Worm (Caenorhabditis elegans) whole organism, dauer: Measurements from ENCODE around the gene F36H5.4.
"Not testable (repeated sequence)": the region's sequence is repeated elsewhere in the genome, so short reads cannot be mapped to it uniquely, and the experiment has no call there.

Source experiments
- unc-62 ChIP-seq: sonication (generic microtip); optimal IDR thresholded peaks from 2 replicates; lab custom pipeline; 2017; ENCODE audit warnings: missing biosample characterization, missing genetic modification reagents, missing genetic modification characterization

F36H5.4 gene

DNA sequence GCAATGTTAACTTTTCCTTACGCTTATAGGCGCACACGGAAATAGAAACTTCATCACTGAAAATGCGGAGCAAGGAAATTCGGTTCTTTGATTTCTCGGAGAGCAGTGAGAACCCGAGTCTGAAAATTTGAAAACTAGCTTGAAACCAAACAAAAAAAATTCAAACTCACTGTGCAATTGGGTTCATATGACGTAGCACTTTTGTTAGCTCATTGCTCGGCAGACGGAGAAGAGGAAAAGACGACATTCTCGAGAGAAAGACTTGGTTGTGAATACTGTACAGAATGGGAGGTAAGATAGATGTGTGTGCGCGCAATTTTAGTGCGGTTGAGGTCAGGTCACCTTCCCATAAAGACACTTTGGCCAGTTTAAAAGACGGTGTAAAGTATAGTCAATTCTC, 11.3 kb upstream of the F36H5.4 start, which contains the start of the genes F36H5.13 and F36H5.8:
Gene F36H5.13 (minus strand): TSS at position 101 of the 400 bp plus-strand sequence.
Gene F36H5.8 (minus strand): TSS at position 274 of the 400 bp plus-strand sequence.
- no peak for TF ChIP-seq unc-62 (GFP tag; lab: Kevin White, UChicago)

ce11 chrII:1752990-1753389, 8.7 kb upstream of the F36H5.4 start, which contains the start of gene F36H5.9:
Gene F36H5.9, minus strand, starts transcription at chrII:1753090.
- TF ChIP-seq unc-62 (GFP tag; lab: Kevin White, UChicago), result no peak

DNA sequence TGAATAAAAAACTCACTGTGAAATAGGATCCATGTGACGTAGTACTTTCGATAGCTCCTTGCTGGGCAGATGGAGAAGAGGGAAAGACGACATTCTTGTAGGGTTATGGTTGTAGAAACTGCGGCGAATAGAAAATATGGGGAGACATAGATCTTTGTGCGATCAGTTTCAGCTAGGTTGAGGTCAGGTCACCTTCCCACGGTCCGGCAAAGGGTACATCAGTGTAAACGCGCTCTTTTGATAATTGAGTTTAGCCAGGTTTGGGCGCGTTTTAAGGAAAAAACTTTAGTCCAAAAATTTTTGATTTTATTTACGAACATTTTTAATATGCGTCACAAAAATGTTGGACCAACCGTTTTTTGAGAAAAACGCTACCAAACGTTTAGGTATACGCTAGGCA, 5.6 kb upstream of the F36H5.4 start, which contains the start of gene F36H5.17:
Gene F36H5.17 (minus strand): TSS at position 101 of the 400 bp plus-strand sequence.
- no peak for TF ChIP-seq unc-62 (GFP tag; lab: Kevin White, UChicago)

- TF ChIP-seq unc-62 (GFP tag; lab: Kevin White, UChicago), result no peak
These were observed 5.1 kb upstream of the F36H5.4 start, which contains the start of gene fbxb-53 for ce11 chrII:1756582-1756981. Gene fbxb-53, plus strand, starts transcription at chrII:1756882.

- no peak for TF ChIP-seq unc-62 (GFP tag; lab: Kevin White, UChicago)
These were observed 4.6 kb upstream of the F36H5.4 start, which contains the start of gene F36H5.10 for ce11 chrII:1757033-1757432. Gene F36H5.10, plus strand, starts transcription at chrII:1757333.

- TF ChIP-seq unc-62 (GFP tag; lab: Kevin White, UChicago), result no peak
These were observed 2.1 kb upstream of the F36H5.4 start, which contains the start of gene F36H5.18 for ce11 chrII:1759602-1760001. Gene F36H5.18, plus strand, starts transcription at chrII:1759902.

DNA sequence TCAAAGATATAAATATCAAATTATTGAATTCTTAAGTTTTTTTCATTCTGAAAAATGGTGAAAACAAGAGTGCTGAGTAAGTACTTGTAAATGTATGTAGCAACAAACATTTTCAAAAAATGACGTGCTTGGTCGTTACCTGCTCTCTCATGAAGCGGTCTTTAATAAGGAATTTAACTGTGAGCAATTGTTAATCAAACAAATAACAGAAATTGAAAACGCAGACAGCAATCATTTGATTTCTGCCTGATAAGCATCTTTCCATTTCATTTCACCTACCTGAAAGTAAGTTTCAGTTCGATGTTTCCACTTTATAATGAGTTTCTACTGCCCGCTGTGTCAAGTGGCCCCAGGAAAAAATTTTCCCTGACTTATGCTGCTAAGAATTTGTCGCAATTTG, 1.4 kb downstream of the F36H5.4 start, which contains the start of gene math-28:
Gene math-28 (plus strand): TSS at position 301 of the 400 bp plus-strand sequence.
- TF ChIP-seq unc-62 (GFP tag; lab: Kevin White, UChicago), result no peak

ce11 chrII:1766715-1767114, 5.1 kb downstream of the F36H5.4 start:
- TF ChIP-seq unc-62 (GFP tag; lab: Kevin White, UChicago), result no peak

DNA sequence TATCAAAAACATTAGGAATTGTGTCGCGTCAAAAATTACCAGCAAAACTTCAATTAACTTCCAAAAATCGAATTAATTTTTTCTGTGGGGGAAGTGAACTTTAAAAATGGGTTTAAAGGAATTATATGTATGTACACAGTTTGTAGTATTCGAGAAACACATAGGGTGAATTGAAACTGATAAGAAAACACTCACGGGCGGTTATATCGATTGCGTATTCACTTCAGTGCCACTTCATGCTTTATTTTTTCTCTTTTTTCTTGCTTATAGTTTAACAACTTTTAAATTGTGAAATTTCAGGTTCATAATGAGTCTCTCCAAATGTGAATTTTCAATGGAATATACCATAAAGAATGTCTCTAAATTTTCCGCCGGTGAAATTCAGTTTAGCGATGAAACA, 9.7 kb downstream of the F36H5.4 start, which contains the start of gene math-26:
Gene math-26 (plus strand): TSS at position 301 of the 400 bp plus-strand sequence.
- TF ChIP-seq unc-62 (GFP tag; lab: Kevin White, UChicago), result not testable (repeated sequence)

- TF ChIP-seq unc-62 (GFP tag; lab: Kevin White, UChicago), result no peak
These were observed 10.1 kb downstream of the F36H5.4 start, which contains the start of gene math-3 for ce11 chrII:1771785-1772184. Gene math-3, plus strand, starts transcription at chrII:1772085.

- not testable (repeated sequence) for TF ChIP-seq unc-62 (GFP tag; lab: Kevin White, UChicago)
These were observed 13.6 kb downstream of the F36H5.4 start, which contains the start of gene F36H5.14 for ce11 chrII:1775234-1775633. Gene F36H5.14, plus strand, starts transcription at chrII:1775534.

- TF ChIP-seq unc-62 (GFP tag; lab: Kevin White, UChicago), result no peak
These were observed 20.8 kb downstream of the F36H5.4 start, which contains the start of gene math-4 for ce11 chrII:1782474-1782873. Gene math-4, minus strand, starts transcription at chrII:1782574.

- no peak for TF ChIP-seq unc-62 (GFP tag; lab: Kevin White, UChicago)
These were observed 23.1 kb downstream of the F36H5.4 start, which contains the start of gene C08F1.11 for ce11 chrII:1784799-1785198. Gene C08F1.11, minus strand, starts transcription at chrII:1784899.

- no peak for TF ChIP-seq unc-62 (GFP tag; lab: Kevin White, UChicago)
These were observed 24.5 kb downstream of the F36H5.4 start, which contains the start of gene C08F1.10 for ce11 chrII:1786209-1786608. Gene C08F1.10, minus strand, starts transcription at chrII:1786309.

ce11 chrII:1787208-1787607, 25.5 kb downstream of the F36H5.4 start:
- TF ChIP-seq unc-62 (GFP tag; lab: Kevin White, UChicago), result no peak

- no peak for TF ChIP-seq unc-62 (GFP tag; lab: Kevin White, UChicago)
These were observed 26.4 kb downstream of the F36H5.4 start, which contains the start of the genes C08F1.6 and fbxb-13 for ce11 chrII:1788087-1788486. Gene C08F1.6, minus strand, starts transcription at chrII:1788187. Gene fbxb-13, plus strand, starts transcription at chrII:1788277.
